Worm (Caenorhabditis elegans) whole organism, late embryonic: ENCODE results near the gene C46C2.6.
"Not testable (repeated sequence)": the region's sequence is repeated elsewhere in the genome, so short reads cannot be mapped to it uniquely, and the experiment has no call there.

Experiments
- C38D4.7 ChIP-seq: fragments of 200-800 bp; sonication (Bioruptor generic); optimal IDR thresholded peaks from 2 replicates; lab custom pipeline; 2018; ENCODE audit warnings: mild to moderate bottlenecking, missing genetic modification characterization, moderate library complexity, missing compliant biosample characterization
- ahr-1 ChIP-seq: sonication (generic microtip); optimal IDR thresholded peaks from 2 replicates; lab custom pipeline; 2016; ENCODE audit warnings: missing genetic modification characterization, missing compliant biosample characterization
- ceh-14 ChIP-seq: sonication (generic microtip); optimal IDR thresholded peaks from 2 replicates; lab custom pipeline; 2016; ENCODE audit warnings: missing genotype, missing genetic modification characterization, missing compliant biosample characterization
- ceh-18 ChIP-seq: sonication (generic microtip); optimal IDR thresholded peaks from 2 replicates; lab custom pipeline; 2016; ENCODE audit warnings: missing genetic modification characterization, missing compliant biosample characterization
- ceh-19 ChIP-seq: fragments of 200-800 bp; sonication (Bioruptor generic); optimal IDR thresholded peaks from 2 replicates; lab custom pipeline; 2018; ENCODE audit warnings: mild to moderate bottlenecking, missing genetic modification characterization, missing compliant biosample characterization
- ceh-2 ChIP-seq: sonication (generic microtip); optimal IDR thresholded peaks from 2 replicates; lab custom pipeline; 2016; ENCODE audit warnings: missing genotype, missing genetic modification characterization, missing compliant biosample characterization
- ceh-30 ChIP-seq: fragments of 150-350 bp; optimal IDR thresholded peaks from 2 replicates; lab custom pipeline; 2014; ENCODE audit warnings: missing biosample characterization, missing genetic modification characterization
- ceh-31 ChIP-seq: sonication (generic microtip); optimal IDR thresholded peaks from 2 replicates; lab custom pipeline; 2016; ENCODE audit warnings: missing genetic modification characterization, missing compliant biosample characterization
- ceh-34 ChIP-seq: sonication (generic microtip); optimal IDR thresholded peaks from 2 replicates; lab custom pipeline; 2016; ENCODE audit warnings: mild to moderate bottlenecking, missing genetic modification characterization, missing compliant biosample characterization
- ceh-45 ChIP-seq: fragments of 200-800 bp; sonication (Bioruptor generic); IDR thresholded peaks from 2 replicates; pipeline ENCODE4 v1.3.6; 2022; ENCODE audit warnings: missing genetic modification reagents, missing genetic modification characterization, missing compliant biosample characterization
- ceh-9 ChIP-seq: sonication (generic microtip); optimal IDR thresholded peaks from 2 replicates; lab custom pipeline; 2016; ENCODE audit warnings: mild to moderate bottlenecking, missing genetic modification characterization, inconsistent platforms, missing compliant biosample characterization
- che-1 ChIP-seq: sonication (generic microtip); optimal IDR thresholded peaks from 2 replicates; lab custom pipeline; 2016; ENCODE audit warnings: mild to moderate bottlenecking, missing genetic modification characterization, missing compliant biosample characterization
- dve-1 ChIP-seq: sonication (generic microtip); optimal IDR thresholded peaks from 2 replicates; lab custom pipeline; 2017; ENCODE audit warnings: antibody characterized with exemption, mild to moderate bottlenecking, missing genetic modification characterization, missing compliant biosample characterization
- elt-4 ChIP-seq: sonication (generic microtip); optimal IDR thresholded peaks from 2 replicates; lab custom pipeline; 2016; ENCODE audit warnings: missing genetic modification characterization, missing compliant biosample characterization
- eyg-1 ChIP-seq: sonication (generic microtip); optimal IDR thresholded peaks from 2 replicates; lab custom pipeline; 2016; ENCODE audit warnings: missing genotype, missing genetic modification characterization, missing compliant biosample characterization
- fax-1 ChIP-seq: sonication (generic microtip); optimal IDR thresholded peaks from 2 replicates; lab custom pipeline; 2016; ENCODE audit warnings: missing genotype, missing genetic modification characterization, missing compliant biosample characterization
- fkh-6 ChIP-seq: sonication (generic microtip); optimal IDR thresholded peaks from 2 replicates; lab custom pipeline; 2016; ENCODE audit warnings: missing genetic modification characterization, missing compliant biosample characterization
- gmeb-2 ChIP-seq: sonication (generic microtip); optimal IDR thresholded peaks from 2 replicates; lab custom pipeline; 2016; ENCODE audit warnings: missing genetic modification characterization, inconsistent platforms, missing compliant biosample characterization
- hlh-15 ChIP-seq: sonication (generic microtip); optimal IDR thresholded peaks from 2 replicates; lab custom pipeline; 2016; ENCODE audit warnings: missing genetic modification characterization, missing compliant biosample characterization
- hlh-30 ChIP-seq: sonication (generic microtip); optimal IDR thresholded peaks from 2 replicates; lab custom pipeline; 2017; ENCODE audit warnings: antibody characterized with exemption, missing genetic modification characterization, missing compliant biosample characterization; ENCODE audit not compliant: insufficient read depth
- hlh-6 ChIP-seq: sonication (generic microtip); optimal IDR thresholded peaks from 2 replicates; lab custom pipeline; 2016; ENCODE audit warnings: missing genotype, missing genetic modification characterization, missing compliant biosample characterization
- hlh-8 ChIP-seq: sonication (generic microtip); optimal IDR thresholded peaks from 2 replicates; lab custom pipeline; 2016; ENCODE audit warnings: missing genotype, missing genetic modification characterization, missing compliant biosample characterization
- lin-11 ChIP-seq: fragments of 200-800 bp; sonication (Bioruptor generic); optimal IDR thresholded peaks from 2 replicates; lab custom pipeline; 2018; ENCODE audit warnings: mild to moderate bottlenecking, missing genetic modification characterization, missing compliant biosample characterization
- mec-3 ChIP-seq: sonication (generic microtip); optimal IDR thresholded peaks from 2 replicates; lab custom pipeline; 2016; ENCODE audit warnings: borderline replicate concordance, missing genetic modification characterization, missing compliant biosample characterization
- nhr-11 ChIP-seq: fragments of 150-350 bp; optimal IDR thresholded peaks from 2 replicates; lab custom pipeline; 2014; ENCODE audit warnings: missing biosample characterization, missing genetic modification characterization
- nhr-232 ChIP-seq: sonication (generic microtip); optimal IDR thresholded peaks from 2 replicates; lab custom pipeline; 2016; ENCODE audit warnings: missing genetic modification characterization, missing compliant biosample characterization
- npax-4 ChIP-seq: sonication (generic microtip); optimal IDR thresholded peaks from 2 replicates; lab custom pipeline; 2016; ENCODE audit warnings: missing genetic modification characterization, missing compliant biosample characterization
- pat-9 ChIP-seq: fragments of 200-800 bp; sonication (Bioruptor generic); optimal IDR thresholded peaks from 2 replicates; lab custom pipeline; 2018; ENCODE audit warnings: mild to moderate bottlenecking, missing genetic modification characterization, moderate library complexity, missing compliant biosample characterization
- pha-2 ChIP-seq: sonication (generic microtip); optimal IDR thresholded peaks from 2 replicates; lab custom pipeline; 2017; ENCODE audit warnings: mild to moderate bottlenecking, missing genetic modification characterization, missing compliant biosample characterization
- pha-4 ChIP-seq: fragments of 150-350 bp; optimal IDR thresholded peaks from 2 replicates; lab custom pipeline; 2018; ENCODE audit warnings: missing biosample characterization, missing genetic modification reagents, missing genetic modification characterization
- pqm-1 ChIP-seq: sonication (generic microtip); optimal IDR thresholded peaks from 2 replicates; lab custom pipeline; 2016; ENCODE audit warnings: missing genetic modification characterization, missing compliant biosample characterization
- pros-1 ChIP-seq: fragments of 150-350 bp; optimal IDR thresholded peaks from 2 replicates; lab custom pipeline; 2014; ENCODE audit warnings: missing biosample characterization, missing genetic modification reagents, missing genetic modification characterization
- ref-2 ChIP-seq: sonication (generic microtip); optimal IDR thresholded peaks from 2 replicates; lab custom pipeline; 2016; ENCODE audit warnings: missing genetic modification characterization, missing compliant biosample characterization
- rnt-1 ChIP-seq: sonication (generic microtip); optimal IDR thresholded peaks from 2 replicates; lab custom pipeline; 2016; ENCODE audit warnings: missing genetic modification characterization, missing compliant biosample characterization
- sox-2 ChIP-seq: fragments of 200-800 bp; sonication (Bioruptor generic); IDR thresholded peaks from 2 replicates; pipeline ENCODE4 v1.3.6; 2022; ENCODE audit warnings: missing genetic modification reagents, missing genetic modification characterization, missing compliant biosample characterization
- sox-4 ChIP-seq: sonication (generic microtip); optimal IDR thresholded peaks from 2 replicates; lab custom pipeline; 2017; ENCODE audit warnings: mild to moderate bottlenecking, missing genetic modification characterization, inconsistent platforms, missing compliant biosample characterization
- syd-9 ChIP-seq: sonication (generic microtip); optimal IDR thresholded peaks from 2 replicates; lab custom pipeline; 2016; ENCODE audit warnings: mild to moderate bottlenecking, missing genetic modification characterization, moderate library complexity, missing compliant biosample characterization
- tbx-2 ChIP-seq: sonication (generic microtip); optimal IDR thresholded peaks from 2 replicates; lab custom pipeline; 2016; ENCODE audit warnings: missing genetic modification characterization, missing compliant biosample characterization
- tbx-7 ChIP-seq: sonication (generic microtip); optimal IDR thresholded peaks from 2 replicates; lab custom pipeline; 2016; ENCODE audit warnings: missing genotype, missing genetic modification characterization, missing compliant biosample characterization
- ttx-3 ChIP-seq: sonication (generic microtip); optimal IDR thresholded peaks from 2 replicates; lab custom pipeline; 2016; ENCODE audit warnings: missing genetic modification reagents, missing genetic modification characterization, missing compliant biosample characterization
- unc-42 ChIP-seq: sonication (generic microtip); optimal IDR thresholded peaks from 2 replicates; lab custom pipeline; 2016; ENCODE audit warnings: missing genotype, missing genetic modification characterization, missing compliant biosample characterization
- unc-86 ChIP-seq: sonication (generic microtip); optimal IDR thresholded peaks from 2 replicates; lab custom pipeline; 2016; ENCODE audit warnings: missing genetic modification characterization, missing compliant biosample characterization
- zip-5 ChIP-seq: sonication (generic microtip); optimal IDR thresholded peaks from 2 replicates; lab custom pipeline; 2016; ENCODE audit warnings: missing genetic modification characterization, missing compliant biosample characterization
- ztf-16 ChIP-seq: sonication (generic microtip); optimal IDR thresholded peaks from 2 replicates; lab custom pipeline; 2017; ENCODE audit warnings: missing genetic modification characterization, missing compliant biosample characterization

Gene C46C2.6

ce11 chrIV:9191183-9191582 is 21.0 kb upstream of the C46C2.6 start (continued):
- TF ChIP-seq tbx-2 (tag; lab: Kevin White, UChicago), result peak; percentile 91
- peak; percentile 94 for TF ChIP-seq ttx-3 (tag; lab: Kevin White, UChicago)
- peak; percentile 90 for TF ChIP-seq nhr-232 (tag; lab: Kevin White, UChicago)
- peak; percentile 88 for TF ChIP-seq ceh-45
- TF ChIP-seq fax-1 (tag; lab: Kevin White, UChicago), result peak; percentile 85
- TF ChIP-seq eyg-1, result peak; percentile 92
- TF ChIP-seq dve-1, result peak; percentile 79
- TF ChIP-seq pha-2 (tag; lab: Kevin White, UChicago), result peak; percentile 91
- peak; percentile 53 for TF ChIP-seq hlh-30 (tag; lab: Kevin White, UChicago)
- peak; percentile 94 for TF ChIP-seq ztf-16 (tag; lab: Kevin White, UChicago)
- TF ChIP-seq sox-4 (tag; lab: Kevin White, UChicago), result peak; percentile 92
- TF ChIP-seq fkh-6, result peak; percentile 91
- TF ChIP-seq hlh-15 (tag; lab: Kevin White, UChicago), result peak; percentile 86
- peak; percentile 93 for TF ChIP-seq ceh-19
- TF ChIP-seq syd-9 (tag; lab: Kevin White, UChicago), result peak; percentile 96
- TF ChIP-seq elt-4 (tag; lab: Kevin White, UChicago), result no peak
- TF ChIP-seq mec-3, result peak; percentile 61
- peak; percentile 91 for TF ChIP-seq C38D4.7 (GFP tag; lab: Kevin White, UChicago)
- TF ChIP-seq nhr-11 (tag; lab: Kevin White, UChicago), result no peak
- peak; percentile 83 for TF ChIP-seq npax-4
- peak; percentile 60 for TF ChIP-seq tbx-7 (tag; lab: Kevin White, UChicago)
- TF ChIP-seq pat-9 (tag; lab: Kevin White, UChicago), result peak; percentile 92
- TF ChIP-seq hlh-8 (tag; lab: Kevin White, UChicago), result peak; percentile 83
- TF ChIP-seq ref-2 (tag; lab: Kevin White, UChicago), result peak; percentile 88
- TF ChIP-seq lin-11 (tag; lab: Kevin White, UChicago), result peak; percentile 88
- peak; percentile 66 for TF ChIP-seq ceh-9
- TF ChIP-seq zip-5 (tag; lab: Kevin White, UChicago), result peak; percentile 77

ce11 chrIV:9192522-9192921 is 19.7 kb upstream of the C46C2.6 start, which contains the start of gene C46C2.5:
Gene C46C2.5 (minus strand): TSS chrIV:9192622.
- TF ChIP-seq tbx-7 (tag; lab: Kevin White, UChicago) (no peak), che-1 (tag; lab: Kevin White, UChicago) (no peak), ahr-1 (tag; lab: Kevin White, UChicago) (no peak), pha-4 (tag; lab: Kevin White, UChicago) (no peak), unc-86 (tag; lab: Kevin White, UChicago) (no peak), unc-42 (no peak), hlh-6 (tag; lab: Kevin White, UChicago) (no peak), pqm-1 (tag; lab: Kevin White, UChicago) (no peak), gmeb-2 (tag; lab: Kevin White, UChicago) (no peak)
- TF ChIP-seq, all 69 proteins: peak for 0

ce11 chrIV:9194524-9194923 is 17.7 kb upstream of the C46C2.6 start, which contains the start of gene C46C2.7:
Gene C46C2.7 (plus strand): TSS chrIV:9194824.
- TF ChIP-seq eyg-1; elt-4 (tag; lab: Kevin White, UChicago); hlh-30 (tag; lab: Kevin White, UChicago): not testable (repeated sequence)
- TF ChIP-seq, all 69 proteins: peak for 0; not testable (repeated sequence) for 69

ce11 chrIV:9196755-9197154 is 15.5 kb upstream of the C46C2.6 start:
- TF ChIP-seq ceh-2 (no peak), pros-1 (tag; lab: Kevin White, UChicago) (peak; percentile 64), ceh-30 (tag; lab: Kevin White, UChicago) (no peak), che-1 (tag; lab: Kevin White, UChicago) (no peak), ttx-3 (tag; lab: Kevin White, UChicago) (no peak), elt-4 (tag; lab: Kevin White, UChicago) (no peak), unc-86 (tag; lab: Kevin White, UChicago) (no peak), pqm-1 (tag; lab: Kevin White, UChicago) (no peak), sox-2 (GFP tag; lab: Robert Waterston, UW) (no peak), pha-2 (tag; lab: Kevin White, UChicago) (no peak), tbx-2 (tag; lab: Kevin White, UChicago) (peak; percentile 34), pha-4 (tag; lab: Kevin White, UChicago) (no peak), fax-1 (tag; lab: Kevin White, UChicago) (no peak), dve-1 (no peak), rnt-1 (tag; lab: Kevin White, UChicago) (no peak), ceh-18 (tag; lab: Kevin White, UChicago) (peak; percentile 56), unc-42 (peak; percentile 68), hlh-8 (tag; lab: Kevin White, UChicago) (no peak), ceh-34 (tag; lab: Kevin White, UChicago) (peak; percentile 76), pat-9 (tag; lab: Kevin White, UChicago) (no peak), ceh-14 (tag; lab: Kevin White, UChicago) (peak; percentile 34), ceh-9 (no peak), ceh-31 (tag; lab: Kevin White, UChicago) (peak; percentile 51), hlh-30 (tag; lab: Kevin White, UChicago) (peak; percentile 12), eyg-1 (no peak)
